Fruit fly (Drosophila melanogaster) whole organism, prepupa: ENCODE measurements around the gene CG10700.

Experiments
- Blimp-1 ChIP-seq: fragments of 200-800 bp; sonication (Bioruptor generic); optimal IDR thresholded peaks from 3 replicates; lab custom pipeline; 2017; ENCODE audit warnings: missing biosample characterization, missing genetic modification characterization, mild to moderate bottlenecking, moderate library complexity, missing genetic modification reagents
- CG11902 ChIP-seq: fragments of 200-800 bp; sonication (Bioruptor generic); optimal IDR thresholded peaks from 3 replicates; lab custom pipeline; 2016; ENCODE audit warnings: missing biosample characterization, missing genetic modification characterization
- CG3919 ChIP-seq: fragments of 200-800 bp; sonication (Bioruptor generic); optimal IDR thresholded peaks from 3 replicates; lab custom pipeline; 2016; ENCODE audit warnings: missing biosample characterization, missing genetic modification characterization
- CG6854 ChIP-seq: fragments of 200-800 bp; sonication (Bioruptor generic); optimal IDR thresholded peaks from 2 replicates; lab custom pipeline; 2017; ENCODE audit warnings: missing biosample characterization, mild to moderate bottlenecking, missing genetic modification characterization
- CG8632 ChIP-seq: fragments of 200-800 bp; sonication (Bioruptor generic); optimal IDR thresholded peaks from 3 replicates; lab custom pipeline; 2016; ENCODE audit warnings: missing biosample characterization, missing genetic modification characterization
- CG9139 ChIP-seq: fragments of 200-800 bp; sonication (Bioruptor generic); optimal IDR thresholded peaks from 3 replicates; lab custom pipeline; 2017; ENCODE audit warnings: missing biosample characterization, mild to moderate bottlenecking, missing genetic modification characterization
- OdsH ChIP-seq: fragments of 200-800 bp; sonication (Bioruptor generic); optimal IDR thresholded peaks from 3 replicates; lab custom pipeline; 2016; ENCODE audit warnings: missing biosample characterization, missing genetic modification characterization
- Smox ChIP-seq: fragments of 200-800 bp; sonication (Bioruptor generic); optimal IDR thresholded peaks from 3 replicates; lab custom pipeline; 2016; ENCODE audit warnings: missing biosample characterization, missing genetic modification characterization
- Sox102F ChIP-seq: fragments of 200-800 bp; sonication (Bioruptor generic); optimal IDR thresholded peaks from 2 replicates; lab custom pipeline; 2016; ENCODE audit warnings: missing biosample characterization, mild to moderate bottlenecking, missing genetic modification characterization
- dsx ChIP-seq: fragments of 200-800 bp; optimal IDR thresholded peaks from 3 replicates; lab custom pipeline; 2019; ENCODE audit warnings: missing biosample characterization, mild to moderate bottlenecking, missing genetic modification characterization, moderate library complexity; ENCODE audit not compliant: poor library complexity, severe bottlenecking
- topi ChIP-seq: fragments of 200-800 bp; sonication (Bioruptor generic); optimal IDR thresholded peaks from 3 replicates; lab custom pipeline; 2016; ENCODE audit warnings: missing biosample characterization, missing genetic modification characterization

dm6 chr2L:19098668-19099067 lies 19.8 kb upstream of the CG10700 start:
- TF ChIP-seq CG8632 (GFP tag; lab: Kevin White, UChicago): no peak
- no peak for TF ChIP-seq CG6854 (GFP tag; lab: Kevin White, UChicago)
- TF ChIP-seq CG3919 (GFP tag; lab: Kevin White, UChicago): no peak
- TF ChIP-seq CG11902 (GFP tag; lab: Kevin White, UChicago): no peak
- no peak for TF ChIP-seq Blimp-1
- TF ChIP-seq dsx (GFP tag; lab: Kevin White, UChicago): no peak
- no peak for TF ChIP-seq topi (GFP tag; lab: Kevin White, UChicago)
- TF ChIP-seq Smox: no peak
- TF ChIP-seq OdsH (GFP tag; lab: Kevin White, UChicago): no peak
- no peak for TF ChIP-seq Sox102F
- no peak for TF ChIP-seq CG9139 (GFP tag; lab: Kevin White, UChicago)
